Worm (Caenorhabditis elegans) whole organism, L2 larva: Measurements from ENCODE around the gene unc-61.

Experiments used
- egl-27 ChIP-seq: sonication (generic microtip); optimal IDR thresholded peaks from 3 replicates; lab custom pipeline; 2017; ENCODE audit warnings: missing biosample characterization, missing genetic modification reagents, missing genetic modification characterization
- lsy-2 ChIP-seq, 2 experiments: fragments of 150-350 bp in 1 of 2; sonication (generic microtip) in 1 of 2; optimal IDR thresholded peaks; 2 replicates each; lab custom pipeline; 2014 to 2017; ENCODE audit warnings: missing biosample characterization in 2 of 2, missing genetic modification characterization in 2 of 2
- mdl-1 ChIP-seq, 2 experiments: fragments of 150-350 bp in 1 of 2; sonication (generic microtip) in 1 of 2; optimal IDR thresholded peaks; 2 replicates each; lab custom pipeline; 2017; ENCODE audit warnings: missing biosample characterization in 2 of 2, missing genetic modification characterization in 2 of 2
- nhr-10 ChIP-seq: sonication (generic microtip); optimal IDR thresholded peaks from 2 replicates; lab custom pipeline; 2017; ENCODE audit warnings: missing biosample characterization, missing genetic modification characterization
- unc-39 ChIP-seq: fragments of 150-350 bp; optimal IDR thresholded peaks from 2 replicates; lab custom pipeline; 2014; ENCODE audit warnings: missing biosample characterization, missing genetic modification characterization
- zag-1 ChIP-seq: fragments of 150-350 bp; optimal IDR thresholded peaks from 2 replicates; lab custom pipeline; 2014; ENCODE audit warnings: missing biosample characterization, missing genetic modification characterization
- ztf-4 ChIP-seq: fragments of 150-350 bp; optimal IDR thresholded peaks from 2 replicates; lab custom pipeline; 2014; ENCODE audit warnings: missing biosample characterization, missing genetic modification characterization

ce11 chrV:14686231-14687105 lies 47.6 kb downstream of the unc-61 start:
- TF ChIP-seq zag-1 (tag; lab: Kevin White, UChicago) (no peak), nhr-10 (tag; lab: Kevin White, UChicago) (no peak), ztf-4 (tag; lab: Kevin White, UChicago) (no peak), egl-27 (tag; lab: Kevin White, UChicago) (no peak), unc-39 (tag; lab: Kevin White, UChicago) (no peak), mdl-1 (tag; optimal IDR thresholded peaks at IDR 0.05; lab: Kevin White, UChicago) (no peak), lsy-2 (tag; optimal IDR thresholded peaks at IDR 0.05; lab: Kevin White, UChicago) (no peak)
